Worm (Caenorhabditis elegans) whole organism, mixed stage, embryonic: ENCODE results near the gene rgs-7.
A peak's percentile ranks its signal among the peaks of the same experiment; 100 is the strongest.

Experiments used
- M03D4.4 ChIP-seq: sonication (generic microtip); optimal IDR thresholded peaks from 2 replicates; lab custom pipeline; 2017; ENCODE audit warnings: mild to moderate bottlenecking, missing genetic modification characterization, missing compliant biosample characterization
- bed-3 ChIP-seq: fragments of 200-800 bp; sonication (Bioruptor generic); optimal IDR thresholded peaks from 3 replicates; lab custom pipeline; 2018; ENCODE audit warnings: mild to moderate bottlenecking, missing genetic modification characterization, moderate library complexity, missing compliant biosample characterization
- ceh-39 ChIP-seq: fragments of 150-350 bp; optimal IDR thresholded peaks from 2 replicates; lab custom pipeline; 2014; ENCODE audit warnings: missing biosample characterization, missing genetic modification characterization
- ceh-43 ChIP-seq: fragments of 200-800 bp; sonication (Bioruptor generic); optimal IDR thresholded peaks from 2 replicates; lab custom pipeline; 2018; ENCODE audit warnings: mild to moderate bottlenecking, missing genetic modification characterization, moderate library complexity, missing compliant biosample characterization
- ceh-83 ChIP-seq: fragments of 200-800 bp; sonication (Bioruptor generic); optimal IDR thresholded peaks from 2 replicates; lab custom pipeline; 2018; ENCODE audit warnings: mild to moderate bottlenecking, missing genetic modification characterization, missing compliant biosample characterization
- ces-1 ChIP-seq: fragments of 150-350 bp; optimal IDR thresholded peaks from 2 replicates; lab custom pipeline; 2014; ENCODE audit warnings: missing biosample characterization, missing genetic modification reagents, missing genetic modification characterization
- cnd-1 ChIP-seq: fragments of 200-800 bp; sonication (Bioruptor generic); optimal IDR thresholded peaks from 2 replicates; lab custom pipeline; 2018; ENCODE audit warnings: mild to moderate bottlenecking, missing genetic modification characterization, missing compliant biosample characterization
- drap-1 ChIP-seq: fragments of 200-800 bp; sonication (Bioruptor generic); optimal IDR thresholded peaks from 3 replicates; lab custom pipeline; 2018; ENCODE audit warnings: mild to moderate bottlenecking, missing genetic modification characterization, missing compliant biosample characterization
- elt-1 ChIP-seq: sonication (generic microtip); optimal IDR thresholded peaks from 2 replicates; lab custom pipeline; 2017; ENCODE audit warnings: missing genetic modification characterization, mild to moderate bottlenecking, missing compliant biosample characterization, antibody characterized with exemption, moderate library complexity, borderline replicate concordance; ENCODE audit not compliant: insufficient read depth
- elt-3 ChIP-seq: fragments of 150-350 bp; optimal IDR thresholded peaks from 2 replicates; lab custom pipeline; 2014; ENCODE audit warnings: missing biosample characterization, missing genetic modification characterization
- flh-1 ChIP-seq: fragments of 200-800 bp; sonication (Bioruptor generic); optimal IDR thresholded peaks from 2 replicates; lab custom pipeline; 2018; ENCODE audit warnings: mild to moderate bottlenecking, missing genetic modification characterization, moderate library complexity, missing compliant biosample characterization
- ham-2 ChIP-seq: fragments of 200-800 bp; sonication (Bioruptor generic); optimal IDR thresholded peaks from 2 replicates; lab custom pipeline; 2018; ENCODE audit warnings: mild to moderate bottlenecking, missing genetic modification characterization, missing compliant biosample characterization
- hlh-1 ChIP-seq: fragments of 150-350 bp; optimal IDR thresholded peaks from 2 replicates; lab custom pipeline; 2014; ENCODE audit warnings: missing biosample characterization, missing genetic modification reagents, missing genetic modification characterization
- lin-13 ChIP-seq: fragments of 150-350 bp; optimal IDR thresholded peaks from 2 replicates; lab custom pipeline; 2014; ENCODE audit warnings: missing biosample characterization, missing genetic modification characterization
- lsy-2 ChIP-seq: fragments of 150-350 bp; optimal IDR thresholded peaks from 2 replicates; lab custom pipeline; 2014; ENCODE audit warnings: missing biosample characterization, missing genetic modification characterization
- mab-5 ChIP-seq: fragments of 150-350 bp; optimal IDR thresholded peaks from 2 replicates; lab custom pipeline; 2014; ENCODE audit warnings: missing biosample characterization, missing genetic modification characterization
- mep-1 ChIP-seq: fragments of 150-350 bp; optimal IDR thresholded peaks from 2 replicates; lab custom pipeline; 2017; ENCODE audit warnings: missing biosample characterization, missing genetic modification reagents, missing genetic modification characterization, inconsistent platforms
- mls-2 ChIP-seq: sonication (generic microtip); optimal IDR thresholded peaks from 2 replicates; lab custom pipeline; 2016; ENCODE audit warnings: mild to moderate bottlenecking, missing genetic modification characterization, moderate library complexity, missing compliant biosample characterization
- nhr-2 ChIP-seq: fragments of 150-350 bp; optimal IDR thresholded peaks from 2 replicates; lab custom pipeline; 2014; ENCODE audit warnings: missing biosample characterization, missing genetic modification characterization
- nhr-237 ChIP-seq: fragments of 150-350 bp; optimal IDR thresholded peaks from 2 replicates; lab custom pipeline; 2014; ENCODE audit warnings: missing biosample characterization, missing genetic modification characterization
- nhr-28 ChIP-seq: fragments of 150-350 bp; optimal IDR thresholded peaks from 2 replicates; lab custom pipeline; 2014; ENCODE audit warnings: missing biosample characterization, missing genetic modification characterization
- nhr-76 ChIP-seq: sonication (generic microtip); optimal IDR thresholded peaks from 2 replicates; lab custom pipeline; 2017; ENCODE audit warnings: missing biosample characterization, missing genetic modification characterization
- snpc-4 ChIP-seq: fragments of 150-350 bp; optimal IDR thresholded peaks from 2 replicates; lab custom pipeline; 2014; ENCODE audit warnings: missing biosample characterization, missing genetic modification characterization
- sptf-1 ChIP-seq: sonication (generic microtip); optimal IDR thresholded peaks from 2 replicates; lab custom pipeline; 2017; ENCODE audit warnings: mild to moderate bottlenecking, missing genetic modification characterization, moderate library complexity, missing compliant biosample characterization
- tbx-8 ChIP-seq: fragments of 200-800 bp; sonication (Bioruptor generic); optimal IDR thresholded peaks from 2 replicates; lab custom pipeline; 2018; ENCODE audit warnings: mild to moderate bottlenecking, missing genetic modification characterization, moderate library complexity, missing compliant biosample characterization
- unc-120 ChIP-seq: sonication (generic microtip); optimal IDR thresholded peaks from 2 replicates; lab custom pipeline; 2017; ENCODE audit warnings: missing genetic modification characterization, missing compliant biosample characterization; ENCODE audit not compliant: poor library complexity, severe bottlenecking
- unc-62 ChIP-seq: fragments of 150-350 bp; optimal IDR thresholded peaks from 2 replicates; lab custom pipeline; 2014; ENCODE audit warnings: missing biosample characterization, missing genetic modification reagents, missing genetic modification characterization
- zip-8 ChIP-seq: fragments of 150-350 bp; optimal IDR thresholded peaks from 2 replicates; lab custom pipeline; 2014; ENCODE audit warnings: missing biosample characterization, missing genetic modification characterization
- ztf-11 ChIP-seq: fragments of 150-350 bp; optimal IDR thresholded peaks from 2 replicates; lab custom pipeline; 2014; ENCODE audit warnings: missing biosample characterization, missing genetic modification characterization

Gene rgs-7

ce11 chrX:3542242-3542641, at the start of gene rgs-7:
TSS of gene rgs-7 (plus strand) at chrX:3542542.
- TF ChIP-seq mep-1 (tag; lab: Kevin White, UChicago) (no peak), ztf-11 (no peak), nhr-28 (tag; lab: Kevin White, UChicago) (no peak), flh-1 (no peak), nhr-237 (tag; lab: Kevin White, UChicago) (no peak), nhr-76 (tag; lab: Kevin White, UChicago) (no peak), mab-5 (tag; lab: Kevin White, UChicago) (no peak)

ce11 chrX:3494634-3495033, 47.7 kb upstream of the rgs-7 start:
- TF ChIP-seq hlh-1 (tag; lab: Kevin White, UChicago) (peak; percentile 36), nhr-237 (tag; lab: Kevin White, UChicago) (no peak), unc-62 (GFP tag; lab: Kevin White, UChicago) (peak; percentile 79), cnd-1 (no peak), ces-1 (GFP tag; lab: Kevin White, UChicago) (no peak), mls-2 (no peak)
- TF ChIP-seq, all 35 proteins: peak for 2

- no peak for TF ChIP-seq nhr-237 (tag; lab: Kevin White, UChicago)
- no peak for TF ChIP-seq ceh-39 (tag; lab: Kevin White, UChicago)
- no peak for TF ChIP-seq nhr-28 (tag; lab: Kevin White, UChicago)
- no peak for TF ChIP-seq sptf-1 (tag; lab: Kevin White, UChicago)
- no peak for TF ChIP-seq ceh-43 (GFP tag; lab: Kevin White, UChicago)
- TF ChIP-seq mab-5 (tag; lab: Kevin White, UChicago), result no peak
- no peak for TF ChIP-seq elt-3 (tag; lab: Kevin White, UChicago)
- no peak for TF ChIP-seq snpc-4 (tag; lab: Kevin White, UChicago)
- no peak for TF ChIP-seq ces-1 (GFP tag; lab: Kevin White, UChicago)
- no peak for TF ChIP-seq lin-13 (tag; lab: Kevin White, UChicago)
- TF ChIP-seq, all 35 proteins: peak for 0
Observed at ce11 chrX:3495776-3496175, 46.6 kb upstream of the rgs-7 start, which contains the start of gene glt-1. TSS of gene glt-1 (plus strand) at chrX:3496026.

DNA sequence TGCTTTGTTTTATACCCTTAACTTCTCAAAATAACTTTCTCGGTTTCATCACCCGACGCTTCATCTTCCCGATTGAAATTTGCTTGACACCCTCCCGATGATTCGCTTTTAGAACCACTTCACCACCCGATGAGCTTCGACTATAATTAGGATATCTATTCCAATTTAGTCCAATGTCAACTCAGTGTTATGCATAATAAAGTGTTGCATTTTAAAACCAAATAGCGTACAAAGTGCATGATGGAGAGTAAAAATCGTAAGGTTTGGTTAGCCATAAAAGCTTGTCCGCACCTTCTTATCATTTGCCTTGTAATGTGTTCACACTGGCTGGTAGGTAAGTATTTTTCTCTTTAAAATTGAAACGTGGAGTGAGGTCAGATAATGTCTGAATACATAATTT, 43.4 kb upstream of the rgs-7 start, which contains the start of gene C12D12.1:
Gene C12D12.1 (plus strand): TSS at position 301 of the 400 bp plus-strand sequence.
- no peak for TF ChIP-seq ceh-83 (GFP tag; lab: Kevin White, UChicago)
- TF ChIP-seq ceh-39 (tag; lab: Kevin White, UChicago), result no peak

DNA sequence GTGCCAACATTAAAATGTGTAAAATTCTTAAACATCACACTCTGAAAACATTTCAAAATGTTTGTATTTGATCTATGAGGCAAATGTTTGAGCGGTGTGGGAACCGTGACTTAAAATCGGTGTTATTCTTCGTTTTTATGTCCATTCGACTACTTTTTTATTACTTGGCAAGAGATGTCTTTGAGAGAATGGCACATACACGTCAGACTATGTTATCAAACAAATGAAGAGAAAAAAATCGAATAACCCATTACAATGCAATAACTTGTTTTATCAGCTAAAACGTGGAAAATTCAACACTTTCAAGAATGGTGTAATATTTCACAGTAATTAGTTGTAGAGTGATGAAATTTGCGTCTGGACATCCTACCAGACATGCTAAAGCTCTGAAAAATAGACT, 42.5 kb upstream of the rgs-7 start:
- no peak for TF ChIP-seq flh-1
- TF ChIP-seq, all 35 proteins: peak for 0

DNA sequence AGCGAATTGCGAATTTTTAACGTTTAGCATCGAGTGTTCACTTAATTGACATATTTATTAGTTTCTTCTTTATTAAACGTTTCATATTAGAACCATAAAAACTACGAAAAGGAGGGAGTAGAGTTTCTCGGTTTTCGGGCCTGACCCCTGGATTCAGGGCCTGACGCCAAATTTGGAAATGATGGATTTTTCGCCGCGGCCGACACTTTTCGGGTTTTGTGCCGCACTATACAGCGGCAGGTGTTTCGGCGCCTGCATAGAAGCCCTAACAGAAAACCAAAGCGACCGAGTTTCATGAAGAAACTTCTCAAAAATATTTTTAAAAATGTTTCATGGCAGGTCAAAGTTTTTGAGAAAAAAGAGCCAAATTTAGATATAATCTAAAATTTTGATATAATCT, 42.0 kb upstream of the rgs-7 start:
- TF ChIP-seq elt-1 (tag; lab: Kevin White, UChicago), result no peak
- TF ChIP-seq M03D4.4 (tag; lab: Kevin White, UChicago), result no peak
- TF ChIP-seq ztf-11, result no peak
- TF ChIP-seq zip-8 (tag; lab: Kevin White, UChicago), result no peak
- TF ChIP-seq snpc-4 (tag; lab: Kevin White, UChicago), result no peak
- no peak for TF ChIP-seq cnd-1
- no peak for TF ChIP-seq lin-13 (tag; lab: Kevin White, UChicago)
- TF ChIP-seq tbx-8 (GFP tag; lab: Kevin White, UChicago), result no peak
- TF ChIP-seq nhr-2 (tag; lab: Kevin White, UChicago), result no peak
- no peak for TF ChIP-seq nhr-237 (tag; lab: Kevin White, UChicago)

DNA sequence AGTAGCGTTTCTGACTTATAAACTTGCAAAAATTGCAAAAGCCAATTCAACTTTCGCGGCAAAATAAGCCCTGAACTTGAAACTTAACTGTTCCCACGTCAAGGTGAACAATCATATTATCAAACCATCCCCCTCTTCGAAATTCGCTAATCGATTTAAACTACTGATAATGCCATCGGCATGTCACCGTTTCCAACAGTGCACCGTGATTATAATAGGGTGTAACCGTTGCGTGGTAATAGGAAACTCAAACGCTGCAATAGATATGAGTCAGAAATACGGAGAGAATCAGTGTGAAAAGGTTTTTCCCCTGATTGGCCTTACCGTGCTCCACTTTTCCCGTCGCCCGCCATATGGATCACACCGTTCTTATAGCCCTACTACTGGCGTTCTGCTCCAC, 41.4 kb upstream of the rgs-7 start:
- TF ChIP-seq lsy-2 (tag; lab: Kevin White, UChicago) (no peak), nhr-28 (tag; lab: Kevin White, UChicago) (no peak), flh-1 (no peak), sptf-1 (tag; lab: Kevin White, UChicago) (no peak), M03D4.4 (tag; lab: Kevin White, UChicago) (no peak), drap-1 (GFP tag; lab: Kevin White, UChicago) (no peak), zip-8 (tag; lab: Kevin White, UChicago) (no peak), ztf-11 (no peak), lin-13 (tag; lab: Kevin White, UChicago) (no peak), unc-120 (tag; lab: Kevin White, UChicago) (no peak), ces-1 (GFP tag; lab: Kevin White, UChicago) (no peak), mab-5 (tag; lab: Kevin White, UChicago) (no peak), mep-1 (tag; lab: Kevin White, UChicago) (no peak), bed-3 (GFP tag; lab: Kevin White, UChicago) (no peak), ceh-43 (GFP tag; lab: Kevin White, UChicago) (no peak), hlh-1 (tag; lab: Kevin White, UChicago) (no peak), ham-2 (no peak)
